Worm (Caenorhabditis elegans): ENCODE data around the gene cap-2.

DNA sequence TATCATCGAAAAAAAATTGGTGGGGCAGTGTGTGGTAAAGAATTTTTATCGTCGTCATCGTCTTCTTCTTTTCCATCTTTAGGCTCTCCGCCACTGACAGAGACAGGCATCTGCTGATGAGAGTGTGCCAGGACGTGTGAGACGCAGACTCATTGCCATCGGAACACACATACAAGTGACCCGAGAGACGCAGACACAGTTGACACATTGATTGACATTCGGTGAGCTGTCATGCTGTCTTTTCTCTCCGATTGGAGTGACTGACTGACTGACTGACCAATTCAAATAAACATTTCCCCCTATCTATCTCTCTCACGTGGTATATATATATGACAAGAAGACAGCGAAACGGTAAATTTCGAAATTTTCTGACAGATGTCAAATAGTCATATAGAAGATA lies 17.9 kb upstream of the cap-2 start:
- no peak for TF ChIP-seq ztf-11 (tag; optimal IDR thresholded peaks at IDR 0.05)
- no peak for TF ChIP-seq snpc-4 (tag; optimal IDR thresholded peaks at IDR 0.05)
- no peak for TF ChIP-seq nhr-76 (tag; optimal IDR thresholded peaks at IDR 0.05)
- no peak for TF ChIP-seq mls-2 (tag; optimal IDR thresholded peaks at IDR 0.05)
- TF ChIP-seq sptf-1 (tag; optimal IDR thresholded peaks at IDR 0.05): no peak
- TF ChIP-seq ham-2 (GFP tag; optimal IDR thresholded peaks at IDR 0.05): no peak
- peak; percentile 43 for TF ChIP-seq pha-4 (tag; optimal IDR thresholded peaks at IDR 0.05)
- TF ChIP-seq ceh-39 (tag; optimal IDR thresholded peaks at IDR 0.05): no peak
- no peak for TF ChIP-seq elt-1 (tag; optimal IDR thresholded peaks at IDR 0.05; ENCODE audit: borderline replicate concordance, insufficient read depth)
- no peak for TF ChIP-seq nhr-12 (tag; optimal IDR thresholded peaks at IDR 0.05)
- TF ChIP-seq lin-13 (tag; optimal IDR thresholded peaks at IDR 0.05): no peak

All from whole organism, mixed stage, embryonic.